Worm (Caenorhabditis elegans): Measurements from ENCODE around the gene nlp-1.

ce11 chrX:3705319-3705718, 22.1 kb upstream of the nlp-1 start:
- TF ChIP-seq nhr-237 (tag; optimal IDR thresholded peaks at IDR 0.05) (no peak), lin-15B (tag; optimal IDR thresholded peaks at IDR 0.05) (no peak), lsy-2 (tag; optimal IDR thresholded peaks at IDR 0.05) (no peak), unc-62 (GFP tag; optimal IDR thresholded peaks at IDR 0.05) (no peak), mep-1 (tag; optimal IDR thresholded peaks at IDR 0.05) (no peak), lir-3 (tag; optimal IDR thresholded peaks at IDR 0.05; ENCODE audit: poor library complexity) (no peak), nhr-11 (tag; optimal IDR thresholded peaks at IDR 0.05) (no peak), ets-5 (GFP tag; IDR thresholded peaks at IDR 0.05) (no peak), snpc-4 (tag; optimal IDR thresholded peaks at IDR 0.05) (no peak)
